Worm (Caenorhabditis elegans) whole organism, mixed stage, embryonic: ENCODE data around the gene jmjd-3.2.

ENCODE experiments used
- bed-3 ChIP-seq: fragments of 200-800 bp; sonication (Bioruptor generic); optimal IDR thresholded peaks from 3 replicates; lab custom pipeline; 2018; ENCODE audit warnings: mild to moderate bottlenecking, missing genetic modification characterization, moderate library complexity, missing compliant biosample characterization
- ceh-39 ChIP-seq: fragments of 150-350 bp; optimal IDR thresholded peaks from 2 replicates; lab custom pipeline; 2014; ENCODE audit warnings: missing biosample characterization, missing genetic modification characterization
- ceh-43 ChIP-seq: fragments of 200-800 bp; sonication (Bioruptor generic); optimal IDR thresholded peaks from 2 replicates; lab custom pipeline; 2018; ENCODE audit warnings: mild to moderate bottlenecking, missing genetic modification characterization, moderate library complexity, missing compliant biosample characterization
- ceh-83 ChIP-seq: fragments of 200-800 bp; sonication (Bioruptor generic); optimal IDR thresholded peaks from 2 replicates; lab custom pipeline; 2018; ENCODE audit warnings: mild to moderate bottlenecking, missing genetic modification characterization, missing compliant biosample characterization
- ces-1 ChIP-seq: fragments of 150-350 bp; optimal IDR thresholded peaks from 2 replicates; lab custom pipeline; 2014; ENCODE audit warnings: missing biosample characterization, missing genetic modification reagents, missing genetic modification characterization
- drap-1 ChIP-seq: fragments of 200-800 bp; sonication (Bioruptor generic); optimal IDR thresholded peaks from 3 replicates; lab custom pipeline; 2018; ENCODE audit warnings: mild to moderate bottlenecking, missing genetic modification characterization, missing compliant biosample characterization
- elt-3 ChIP-seq: fragments of 150-350 bp; optimal IDR thresholded peaks from 2 replicates; lab custom pipeline; 2014; ENCODE audit warnings: missing biosample characterization, missing genetic modification characterization
- flh-1 ChIP-seq: fragments of 200-800 bp; sonication (Bioruptor generic); optimal IDR thresholded peaks from 2 replicates; lab custom pipeline; 2018; ENCODE audit warnings: mild to moderate bottlenecking, missing genetic modification characterization, moderate library complexity, missing compliant biosample characterization
- ham-2 ChIP-seq: fragments of 200-800 bp; sonication (Bioruptor generic); optimal IDR thresholded peaks from 2 replicates; lab custom pipeline; 2018; ENCODE audit warnings: mild to moderate bottlenecking, missing genetic modification characterization, missing compliant biosample characterization
- hlh-1 ChIP-seq: fragments of 150-350 bp; optimal IDR thresholded peaks from 2 replicates; lab custom pipeline; 2014; ENCODE audit warnings: missing biosample characterization, missing genetic modification reagents, missing genetic modification characterization
- lin-13 ChIP-seq: fragments of 150-350 bp; optimal IDR thresholded peaks from 2 replicates; lab custom pipeline; 2014; ENCODE audit warnings: missing biosample characterization, missing genetic modification characterization
- lin-32 ChIP-seq: fragments of 200-800 bp; sonication (Bioruptor generic); optimal IDR thresholded peaks from 2 replicates; lab custom pipeline; 2018; ENCODE audit warnings: mild to moderate bottlenecking, missing genetic modification characterization, missing compliant biosample characterization
- lsy-2 ChIP-seq: fragments of 150-350 bp; optimal IDR thresholded peaks from 2 replicates; lab custom pipeline; 2014; ENCODE audit warnings: missing biosample characterization, missing genetic modification characterization
- mab-5 ChIP-seq: fragments of 150-350 bp; optimal IDR thresholded peaks from 2 replicates; lab custom pipeline; 2014; ENCODE audit warnings: missing biosample characterization, missing genetic modification characterization
- mep-1 ChIP-seq: fragments of 150-350 bp; optimal IDR thresholded peaks from 2 replicates; lab custom pipeline; 2017; ENCODE audit warnings: missing biosample characterization, missing genetic modification reagents, missing genetic modification characterization, inconsistent platforms
- nhr-12 ChIP-seq: fragments of 150-350 bp; optimal IDR thresholded peaks from 2 replicates; lab custom pipeline; 2014; ENCODE audit warnings: missing biosample characterization, missing genetic modification characterization
- nhr-237 ChIP-seq: fragments of 150-350 bp; optimal IDR thresholded peaks from 2 replicates; lab custom pipeline; 2014; ENCODE audit warnings: missing biosample characterization, missing genetic modification characterization
- nhr-28 ChIP-seq: fragments of 150-350 bp; optimal IDR thresholded peaks from 2 replicates; lab custom pipeline; 2014; ENCODE audit warnings: missing biosample characterization, missing genetic modification characterization
- pha-4 ChIP-seq: fragments of 150-350 bp; optimal IDR thresholded peaks from 2 replicates; lab custom pipeline; 2018; ENCODE audit warnings: missing biosample characterization, missing genetic modification reagents, missing genetic modification characterization
- sem-2 ChIP-seq: fragments of 200-800 bp; sonication (Bioruptor generic); optimal IDR thresholded peaks from 2 replicates; lab custom pipeline; 2018; ENCODE audit warnings: mild to moderate bottlenecking, missing genetic modification characterization, missing compliant biosample characterization
- snpc-4 ChIP-seq: fragments of 150-350 bp; optimal IDR thresholded peaks from 2 replicates; lab custom pipeline; 2014; ENCODE audit warnings: missing biosample characterization, missing genetic modification characterization
- sptf-1 ChIP-seq: sonication (generic microtip); optimal IDR thresholded peaks from 2 replicates; lab custom pipeline; 2017; ENCODE audit warnings: mild to moderate bottlenecking, missing genetic modification characterization, moderate library complexity, missing compliant biosample characterization
- tbx-8 ChIP-seq: fragments of 200-800 bp; sonication (Bioruptor generic); optimal IDR thresholded peaks from 2 replicates; lab custom pipeline; 2018; ENCODE audit warnings: mild to moderate bottlenecking, missing genetic modification characterization, moderate library complexity, missing compliant biosample characterization
- unc-120 ChIP-seq: sonication (generic microtip); optimal IDR thresholded peaks from 2 replicates; lab custom pipeline; 2017; ENCODE audit warnings: missing genetic modification characterization, missing compliant biosample characterization; ENCODE audit not compliant: poor library complexity, severe bottlenecking
- unc-39 ChIP-seq: fragments of 150-350 bp; optimal IDR thresholded peaks from 2 replicates; lab custom pipeline; 2014; ENCODE audit warnings: missing biosample characterization, missing genetic modification characterization
- unc-62 ChIP-seq: fragments of 150-350 bp; optimal IDR thresholded peaks from 2 replicates; lab custom pipeline; 2014; ENCODE audit warnings: missing biosample characterization, missing genetic modification reagents, missing genetic modification characterization
- ztf-11 ChIP-seq: fragments of 150-350 bp; optimal IDR thresholded peaks from 2 replicates; lab custom pipeline; 2014; ENCODE audit warnings: missing biosample characterization, missing genetic modification characterization

The jmjd-3.2 gene

DNA sequence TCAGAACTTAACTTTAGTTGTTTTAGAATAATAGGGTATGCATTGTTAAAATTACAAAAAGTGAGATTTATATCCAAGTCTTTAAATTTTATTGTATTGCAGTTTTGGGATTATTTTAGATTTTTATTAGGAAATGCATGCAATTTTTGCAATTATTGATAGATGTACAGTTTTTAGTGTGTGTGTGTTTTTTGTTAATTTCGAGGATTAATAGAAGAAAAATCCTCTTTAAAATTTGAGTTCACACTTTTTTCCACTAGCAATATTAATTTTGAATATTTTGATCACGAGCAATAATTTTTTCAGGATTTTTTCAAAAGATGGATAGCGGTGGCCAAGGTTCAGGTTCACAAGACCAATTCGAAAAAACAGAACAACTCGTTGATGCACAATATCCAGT lies at the start of gene jmjd-3.2:
Gene jmjd-3.2 (plus strand): TSS at position 301 of the 400 bp plus-strand sequence.
- no peak for TF ChIP-seq nhr-28 (tag; lab: Kevin White, UChicago)
- no peak for TF ChIP-seq nhr-12
- TF ChIP-seq sptf-1 (tag; lab: Kevin White, UChicago), result no peak
- no peak for TF ChIP-seq lin-13 (tag; lab: Kevin White, UChicago)
- TF ChIP-seq mab-5, result no peak
- TF ChIP-seq unc-120 (tag; lab: Kevin White, UChicago), result no peak

DNA sequence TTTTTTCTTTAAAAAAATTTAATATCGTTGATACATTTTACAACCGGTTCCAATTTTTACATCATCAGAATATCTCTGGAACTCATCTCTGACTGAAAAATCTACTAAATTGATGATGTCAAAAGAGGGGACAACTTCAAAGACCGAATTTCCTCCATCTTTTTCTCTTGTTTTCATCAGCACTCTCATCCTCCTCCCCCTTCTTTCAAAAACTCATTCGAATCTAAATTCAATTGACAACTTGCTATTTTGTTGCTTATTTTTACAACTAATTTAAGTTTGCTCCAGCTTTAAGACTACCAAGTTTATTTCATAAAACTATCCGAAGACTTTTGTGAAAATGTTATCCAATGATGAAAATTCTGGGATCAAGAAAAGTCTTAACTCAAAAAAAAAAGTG lies 49.0 kb upstream of the jmjd-3.2 start:
- peak; percentile 16 for TF ChIP-seq ces-1 (GFP tag; lab: Kevin White, UChicago)
- no peak for TF ChIP-seq sem-2 (GFP tag; lab: Kevin White, UChicago)
- TF ChIP-seq ceh-39 (tag; lab: Kevin White, UChicago), result no peak

- TF ChIP-seq nhr-237 (tag; lab: Kevin White, UChicago) (no peak), bed-3 (GFP tag; lab: Kevin White, UChicago) (no peak), snpc-4 (tag; lab: Kevin White, UChicago) (no peak), lin-32 (no peak), pha-4 (tag; lab: Kevin White, UChicago) (no peak), unc-39 (tag; lab: Kevin White, UChicago) (no peak)
Observed at ce11 chrX:14401230-14401629, 46.8 kb upstream of the jmjd-3.2 start.

DNA sequence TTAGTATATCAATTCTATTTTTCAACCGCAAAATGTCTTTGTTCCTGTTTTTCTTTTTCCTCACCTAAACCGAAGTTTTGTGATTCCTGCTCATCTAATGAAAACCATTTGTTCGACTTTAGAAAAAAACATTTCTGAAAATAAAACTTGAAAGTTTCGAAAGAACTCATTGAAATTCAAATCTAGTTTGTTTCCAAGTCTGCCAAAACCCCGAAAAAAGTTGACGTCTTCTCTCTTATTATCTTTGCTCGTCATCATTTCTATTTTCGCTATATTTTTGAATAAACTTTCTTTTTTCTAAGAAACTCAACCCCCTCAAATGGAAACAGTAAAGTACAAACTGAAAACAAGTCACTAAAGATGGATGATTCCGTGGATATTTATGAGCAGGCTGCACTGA lies 42.2 kb upstream of the jmjd-3.2 start, which contains the start of gene frpr-17:
Gene frpr-17 (plus strand): TSS at position 301 of the 400 bp plus-strand sequence.
- TF ChIP-seq unc-39 (tag; lab: Kevin White, UChicago), result no peak
- TF ChIP-seq sptf-1 (tag; lab: Kevin White, UChicago), result no peak
- no peak for TF ChIP-seq ztf-11 (tag; lab: Kevin White, UChicago)
- no peak for TF ChIP-seq bed-3 (GFP tag; lab: Kevin White, UChicago)
- no peak for TF ChIP-seq pha-4 (tag; lab: Kevin White, UChicago)
- TF ChIP-seq drap-1 (GFP tag; lab: Kevin White, UChicago), result no peak
- TF ChIP-seq, all 35 proteins: peak for 0

DNA sequence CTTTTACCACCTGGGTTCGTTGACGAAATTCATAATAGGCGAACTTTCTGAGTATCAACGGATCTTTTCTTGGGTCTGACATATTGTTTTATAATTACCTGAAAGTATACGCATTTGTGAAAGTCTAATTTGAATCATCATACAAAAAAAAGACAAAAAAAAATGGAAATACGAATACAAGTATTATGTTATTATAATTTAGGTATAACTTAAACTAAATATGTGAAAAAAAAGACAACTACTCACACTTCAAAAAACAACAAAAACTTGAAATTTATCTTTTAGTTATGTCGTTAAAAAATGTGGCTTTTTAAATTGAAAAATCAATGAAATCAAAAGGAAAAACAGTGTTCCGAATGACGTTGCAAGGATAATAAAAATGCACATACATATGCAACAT lies 35.2 kb upstream of the jmjd-3.2 start, which contains the start of gene fbxa-179:
Gene fbxa-179 (minus strand): TSS at position 101 of the 400 bp plus-strand sequence.
- TF ChIP-seq elt-3 (tag; lab: Kevin White, UChicago) (no peak), ham-2 (no peak), tbx-8 (no peak), drap-1 (GFP tag; lab: Kevin White, UChicago) (no peak), unc-62 (GFP tag; lab: Kevin White, UChicago) (no peak), nhr-12 (no peak), snpc-4 (tag; lab: Kevin White, UChicago) (no peak), lin-13 (tag; lab: Kevin White, UChicago) (no peak), ceh-83 (GFP tag; lab: Kevin White, UChicago) (no peak), ceh-43 (GFP tag; lab: Kevin White, UChicago) (no peak), nhr-28 (tag; lab: Kevin White, UChicago) (no peak), flh-1 (GFP tag; lab: Kevin White, UChicago) (no peak)

ce11 chrX:14415641-14416040 lies 32.4 kb upstream of the jmjd-3.2 start, which contains the start of gene F23D12.10:
Gene F23D12.10 (minus strand): TSS chrX:14415741.
- no peak for TF ChIP-seq flh-1 (GFP tag; lab: Kevin White, UChicago)
- TF ChIP-seq unc-120 (tag; lab: Kevin White, UChicago), result no peak
- TF ChIP-seq sptf-1 (tag; lab: Kevin White, UChicago), result no peak
- TF ChIP-seq ceh-83 (GFP tag; lab: Kevin White, UChicago), result no peak

- TF ChIP-seq nhr-237 (tag; lab: Kevin White, UChicago) (no peak), mep-1 (no peak), ztf-11 (tag; lab: Kevin White, UChicago) (no peak), ceh-83 (GFP tag; lab: Kevin White, UChicago) (no peak), drap-1 (GFP tag; lab: Kevin White, UChicago) (no peak), nhr-12 (no peak), hlh-1 (tag; lab: Kevin White, UChicago) (no peak), lsy-2 (tag; lab: Kevin White, UChicago) (no peak)
- TF ChIP-seq, all 35 proteins: peak for 0
Observed at ce11 chrX:14421529-14421982, 26.5 kb upstream of the jmjd-3.2 start, which contains the start of gene F23D12.2. Gene F23D12.2 (minus strand): TSS chrX:14421579.
